Worm (Caenorhabditis elegans): ENCODE results near the gene Y41C4A.21.

ce11 chrIII:11750232-11750631 is 18.1 kb downstream of the Y41C4A.21 start:
- TF ChIP-seq ceh-83 (GFP tag; optimal IDR thresholded peaks at IDR 0.05) (no peak), nhr-76 (tag; optimal IDR thresholded peaks at IDR 0.05) (no peak), nhr-28 (tag; optimal IDR thresholded peaks at IDR 0.05) (no peak), ztf-11 (tag; optimal IDR thresholded peaks at IDR 0.05) (no peak), lsy-2 (tag; optimal IDR thresholded peaks at IDR 0.05) (no peak), elt-1 (tag; optimal IDR thresholded peaks at IDR 0.05; ENCODE audit: borderline replicate concordance, insufficient read depth) (no peak), sem-2 (GFP tag; optimal IDR thresholded peaks at IDR 0.05) (no peak), mep-1 (tag; optimal IDR thresholded peaks at IDR 0.05) (no peak), unc-39 (tag; optimal IDR thresholded peaks at IDR 0.05) (no peak), elt-3 (tag; optimal IDR thresholded peaks at IDR 0.05) (no peak), ces-1 (GFP tag; optimal IDR thresholded peaks at IDR 0.05) (no peak), unc-62 (GFP tag; optimal IDR thresholded peaks at IDR 0.05) (no peak)

All from whole organism, mixed stage, embryonic.